Worm (Caenorhabditis elegans) whole organism, midembryonic: ENCODE results near the gene K07F5.17.

Experiments used
- med-1 ChIP-seq: sonication (generic microtip); optimal IDR thresholded peaks from 2 replicates; lab custom pipeline; 2017; ENCODE audit warnings: missing genetic modification characterization, mild to moderate bottlenecking, missing compliant biosample characterization, antibody characterized with exemption, missing genetic modification reagents; ENCODE audit not compliant: insufficient read depth
- ref-1 ChIP-seq: fragments of 200-800 bp; sonication (Bioruptor generic); conservative IDR thresholded peaks from 2 replicates; pipeline ENCODE4 v1.3.6; 2022; ENCODE audit warnings: missing genetic modification reagents, missing genetic modification characterization, missing compliant biosample characterization
- tab-1 ChIP-seq: fragments of 200-800 bp; sonication (Bioruptor generic); IDR thresholded peaks from 2 replicates; pipeline ENCODE4 v1.3.6; 2022; ENCODE audit warnings: missing genetic modification characterization, missing compliant biosample characterization

DNA sequence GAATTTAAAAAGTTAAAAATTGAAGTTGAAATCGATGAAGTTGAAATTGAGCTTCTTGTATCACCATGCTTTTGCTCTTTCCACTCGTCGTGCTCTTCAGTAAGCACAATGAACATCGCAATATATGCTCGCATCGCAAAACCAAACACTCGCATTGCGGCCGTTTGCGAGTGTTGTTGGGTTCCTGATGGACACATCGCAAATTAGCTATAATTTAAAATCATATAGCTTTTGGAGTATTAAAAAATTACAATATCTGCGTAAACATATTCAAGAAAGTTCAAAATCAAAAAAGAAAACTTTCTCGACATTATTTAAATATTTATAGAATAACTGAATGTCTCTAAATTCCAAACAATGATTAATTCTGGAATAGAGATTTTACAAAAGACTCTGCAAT, at the start of gene K07F5.17:
- TF ChIP-seq ref-1 (GFP tag; lab: Robert Waterston, UW) (no peak), med-1 (GFP tag; lab: Kevin White, UChicago) (no peak), tab-1 (GFP tag; lab: Robert Waterston, UW) (no peak)
